Fruit fly (Drosophila melanogaster): ENCODE results near the gene CG18754.

DNA sequence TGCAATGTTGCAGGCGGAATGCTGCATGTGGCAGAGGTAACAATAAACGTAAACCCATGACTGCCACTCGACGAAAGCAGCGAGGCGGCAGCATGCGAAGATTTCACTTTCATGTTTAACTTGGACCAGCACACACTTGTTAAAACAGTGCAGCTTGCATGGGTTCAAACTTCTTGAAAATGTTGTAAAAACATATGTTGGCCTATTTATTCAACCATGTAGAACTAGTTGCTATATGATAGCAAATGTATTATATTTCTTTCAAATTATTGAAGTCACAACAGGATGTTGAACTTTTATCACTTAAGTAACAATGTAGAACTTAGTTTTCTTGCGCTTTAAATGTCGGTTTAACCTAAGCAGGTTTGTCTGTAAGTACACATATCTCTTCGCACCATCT, 41.0 kb upstream of the CG18754 start:
- TF ChIP-seq toe (GFP tag; optimal IDR thresholded peaks at IDR 0.05) (no peak), ovo (GFP tag; optimal IDR thresholded peaks at IDR 0.05) (no peak)

Measured in whole organism, adult.